Worm (Caenorhabditis elegans): ENCODE measurements around the gene F17C11.2.

ce11 chrV:10929511-10929910 lies 18.5 kb upstream of the F17C11.2 start, which contains the start of gene F58B4.3:
- TF ChIP-seq unc-62 (GFP tag; optimal IDR thresholded peaks at IDR 0.05) (no peak), pha-4 (tag; optimal IDR thresholded peaks at IDR 0.05) (no peak), ces-1 (GFP tag; optimal IDR thresholded peaks at IDR 0.05) (no peak), mep-1 (tag; optimal IDR thresholded peaks at IDR 0.05) (no peak), lin-13 (tag; optimal IDR thresholded peaks at IDR 0.05) (no peak), nhr-12 (tag; optimal IDR thresholded peaks at IDR 0.05) (no peak), mab-5 (tag; optimal IDR thresholded peaks at IDR 0.05) (no peak), unc-39 (tag; optimal IDR thresholded peaks at IDR 0.05) (no peak)

Data from whole organism, mixed stage, embryonic.